Fruit fly (Drosophila melanogaster): ENCODE measurements around the gene se.

- TF ChIP-seq topi (GFP tag; optimal IDR thresholded peaks at IDR 0.05), result no peak
- no peak for TF ChIP-seq Gug (GFP tag; IDR thresholded peaks at IDR 0.05)
- no peak for TF ChIP-seq Sox14 (GFP tag; optimal IDR thresholded peaks at IDR 0.05)
- TF ChIP-seq Hr39 (GFP tag; optimal IDR thresholded peaks at IDR 0.05), result no peak
- TF ChIP-seq vri (GFP tag; optimal IDR thresholded peaks at IDR 0.05), result no peak
Measured at dm6 chr3L:8520252-8520651, at the start of gene se.

Measured in whole organism, prepupa.